Fruit fly (Drosophila melanogaster) whole organism, prepupa: ENCODE measurements around the gene CG16854.

ENCODE experiments used
- CG10669 ChIP-seq: fragments of 200-800 bp; sonication (Bioruptor generic); optimal IDR thresholded peaks from 3 replicates; lab custom pipeline; 2018; ENCODE audit warnings: missing biosample characterization, mild to moderate bottlenecking, missing genetic modification characterization, moderate library complexity
- OdsH ChIP-seq: fragments of 200-800 bp; sonication (Bioruptor generic); optimal IDR thresholded peaks from 3 replicates; lab custom pipeline; 2016; ENCODE audit warnings: missing biosample characterization, missing genetic modification characterization
- net ChIP-seq: fragments of 200-800 bp; sonication (Bioruptor generic); optimal IDR thresholded peaks from 3 replicates; lab custom pipeline; 2016; ENCODE audit warnings: missing biosample characterization, missing genetic modification characterization
- pdm3 ChIP-seq: fragments of 200-800 bp; sonication (Bioruptor generic); optimal IDR thresholded peaks from 3 replicates; lab custom pipeline; 2016; ENCODE audit warnings: missing biosample characterization, missing genetic modification characterization

DNA sequence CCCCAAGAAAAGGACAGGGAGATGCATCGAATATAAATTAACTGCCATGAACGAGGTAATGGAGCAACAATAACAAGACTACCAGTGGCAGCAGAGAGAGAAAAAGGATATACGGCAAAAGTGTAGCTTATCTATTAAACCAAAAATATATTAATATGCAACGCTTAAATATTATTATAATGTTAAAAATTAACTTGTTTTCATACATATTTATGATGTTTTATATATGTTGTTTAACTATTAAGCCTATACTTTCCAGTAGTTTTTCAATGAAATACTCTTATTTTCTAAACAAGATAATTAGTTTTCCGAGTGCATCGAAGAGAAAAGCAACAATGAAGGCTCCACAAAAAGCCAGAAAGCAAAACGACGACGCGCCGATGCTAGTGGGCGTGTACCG lies 18.1 kb upstream of the CG16854 start:
- TF ChIP-seq OdsH (GFP tag; lab: Kevin White, UChicago) = no peak
- peak; percentile 26 for TF ChIP-seq CG10669 (GFP tag; lab: Kevin White, UChicago)
- no peak for TF ChIP-seq pdm3 (GFP tag; lab: Kevin White, UChicago)
- no peak for TF ChIP-seq net (GFP tag; lab: Kevin White, UChicago)
